Fruit fly (Drosophila melanogaster): Measurements from ENCODE around the gene CG15332.

- TF ChIP-seq GATAd (GFP tag; optimal IDR thresholded peaks at IDR 0.05), result peak; percentile 79
- TF ChIP-seq Dfd (GFP tag; optimal IDR thresholded peaks at IDR 0.05), result no peak
- TF ChIP-seq sage (GFP tag; optimal IDR thresholded peaks at IDR 0.05), result no peak
- no peak for TF ChIP-seq usp (GFP tag; optimal IDR thresholded peaks at IDR 0.05)
- no peak for TF ChIP-seq Hr78 (GFP tag; optimal IDR thresholded peaks at IDR 0.05)
- TF ChIP-seq Abd-B (GFP tag; optimal IDR thresholded peaks at IDR 0.05), result no peak
- TF ChIP-seq CG9705 (GFP tag; optimal IDR thresholded peaks at IDR 0.05), result peak; percentile 62
These were observed 35.6 kb downstream of the CG15332 start, which contains the start of the genes hdm and Ykt6 for dm6 chrX:7920081-7920688.

All from whole organism, wandering third instar larva.